Fruit fly (Drosophila melanogaster) Kc167 (cell line): ENCODE data around the gene Hexo2.

Source experiments
- Myc ChIP-seq: fragments of >200 bp; optimal IDR thresholded peaks from 2 replicates; lab custom pipeline; 2017; ENCODE audit warnings: missing external identifiers
- Sin3A ChIP-seq: fragments of >200 bp; optimal IDR thresholded peaks from 2 replicates; lab custom pipeline; 2018; ENCODE audit warnings: missing external identifiers
- h ChIP-seq: fragments of >200 bp; optimal IDR thresholded peaks from 3 replicates; lab custom pipeline; 2018; ENCODE audit warnings: missing external identifiers
- insv ChIP-seq: fragments of >200 bp; optimal IDR thresholded peaks from 3 replicates; lab custom pipeline; 2018; ENCODE audit warnings: missing external identifiers
- psq ChIP-seq: fragments of >200 bp; optimal IDR thresholded peaks from 2 replicates; lab custom pipeline; 2017; ENCODE audit warnings: missing external identifiers
- ttk ChIP-seq: sonication (Bioruptor generic); optimal IDR thresholded peaks from 2 replicates; lab custom pipeline; 2017; ENCODE audit warnings: missing external identifiers

Gene Hexo2

dm6 chrX:8676631-8677224 is 32.7 kb upstream of the Hexo2 start, which contains the start of gene Rubicon:
Gene Rubicon (plus strand): TSS chrX:8677063.
- no peak for TF ChIP-seq Myc
- TF ChIP-seq psq (lab: Kevin White, UChicago), result no peak
- TF ChIP-seq Sin3A (lab: Kevin White, UChicago), result no peak
- no peak for TF ChIP-seq insv (lab: Kevin White, UChicago)
- TF ChIP-seq h (lab: Kevin White, UChicago), result no peak
- TF ChIP-seq ttk (lab: Kevin White, UChicago), result no peak

dm6 chrX:8677434-8677833 is 32.0 kb upstream of the Hexo2 start:
- TF ChIP-seq ttk (lab: Kevin White, UChicago) (no peak), psq (lab: Kevin White, UChicago) (no peak), insv (lab: Kevin White, UChicago) (no peak), Myc (no peak), Sin3A (lab: Kevin White, UChicago) (no peak), h (lab: Kevin White, UChicago) (no peak)

DNA sequence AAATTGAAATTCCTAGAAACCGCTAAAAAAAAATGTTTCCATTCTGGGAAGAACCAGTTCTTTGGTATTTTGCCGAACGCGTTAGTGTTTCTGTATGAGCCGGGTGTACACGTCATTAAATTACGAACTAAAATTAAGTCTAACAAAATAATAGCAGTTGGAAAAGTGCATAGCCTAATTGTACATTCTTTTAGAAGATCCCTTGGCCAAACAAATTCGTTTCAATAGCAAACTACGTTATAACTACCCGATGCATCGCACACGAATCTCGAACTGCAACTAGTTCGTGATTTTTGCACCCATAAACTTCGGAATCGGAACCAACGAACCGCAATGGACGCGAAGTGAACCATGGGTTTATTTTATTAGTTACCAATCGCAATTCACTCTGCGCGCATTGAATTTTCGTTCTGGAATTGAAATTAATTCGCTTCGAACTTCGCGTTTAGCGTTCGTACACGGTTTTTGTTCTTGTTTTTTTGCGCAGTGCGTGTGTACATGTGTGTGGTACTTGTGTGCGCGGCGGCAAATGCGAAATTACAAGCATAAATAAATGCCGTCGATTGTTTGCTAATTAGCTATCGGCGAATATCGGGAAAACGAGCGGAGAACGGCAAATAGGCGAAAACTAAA is 28.1 kb upstream of the Hexo2 start, which contains the start of gene CAH3:
Gene CAH3, plus strand, starts transcription at position 64 of the 633 bp plus-strand sequence.
- no peak for TF ChIP-seq psq (lab: Kevin White, UChicago)
- no peak for TF ChIP-seq ttk (lab: Kevin White, UChicago)

DNA sequence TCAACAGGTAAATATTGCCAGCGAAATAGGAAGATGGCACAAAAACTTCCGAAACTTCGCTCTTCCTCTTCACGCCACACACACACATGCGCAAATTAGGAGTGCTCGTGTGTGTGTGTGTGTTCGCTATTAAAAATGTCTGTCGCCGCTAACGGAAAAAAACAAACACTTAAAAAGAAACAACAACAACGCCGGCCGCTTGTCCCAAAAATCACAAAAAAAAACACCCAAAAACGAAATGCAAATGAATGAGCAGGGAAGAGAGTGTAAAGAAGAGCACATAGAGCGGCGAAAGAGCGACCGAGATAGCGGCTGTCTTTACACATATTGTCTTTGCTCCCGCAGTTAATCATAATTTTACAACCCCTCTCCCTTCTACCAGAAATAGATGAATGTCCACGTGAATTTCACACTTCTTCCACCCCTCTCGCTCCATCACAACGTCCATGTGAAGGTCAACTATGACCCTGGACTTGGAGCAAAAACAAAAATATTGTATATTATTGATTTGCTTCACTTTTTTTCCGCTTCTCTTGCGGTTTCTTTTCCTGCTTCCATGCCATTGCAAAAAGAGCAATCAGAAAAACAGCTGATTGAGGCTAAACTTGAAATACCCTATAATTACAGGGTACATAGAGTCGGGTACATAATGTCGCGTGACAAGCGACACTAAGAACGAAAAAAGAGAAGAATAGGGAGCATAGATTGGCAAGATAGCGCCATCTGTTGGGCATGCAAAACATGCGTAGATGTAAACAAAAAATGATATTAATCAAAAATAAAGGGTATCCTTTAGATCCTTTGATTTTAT is 27.4 kb upstream of the Hexo2 start:
- no peak for TF ChIP-seq Myc
- no peak for TF ChIP-seq h (lab: Kevin White, UChicago)
- TF ChIP-seq psq (lab: Kevin White, UChicago), result no peak
- TF ChIP-seq ttk (lab: Kevin White, UChicago), result no peak
- no peak for TF ChIP-seq Sin3A (lab: Kevin White, UChicago)
- TF ChIP-seq insv (lab: Kevin White, UChicago), result no peak

DNA sequence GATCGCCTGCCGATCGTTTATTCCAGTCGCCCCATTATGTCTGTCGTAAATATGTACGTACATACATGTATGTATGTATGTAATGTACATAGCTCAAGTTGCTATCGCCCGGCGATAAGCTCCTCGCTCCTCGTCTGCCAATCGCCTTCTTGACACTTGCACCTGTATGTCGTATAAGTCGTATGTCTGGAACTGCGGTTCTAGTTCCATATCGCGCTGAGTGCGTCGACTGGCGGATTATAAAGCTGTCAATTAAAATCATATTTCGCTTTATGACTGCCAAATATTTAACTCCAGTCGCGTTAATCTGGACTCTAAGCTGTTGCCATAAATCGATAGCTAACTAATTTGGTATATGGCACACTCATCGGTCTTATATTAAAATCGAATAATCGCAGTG is 24.1 kb upstream of the Hexo2 start:
- TF ChIP-seq psq (lab: Kevin White, UChicago) (no peak), Sin3A (lab: Kevin White, UChicago) (no peak), Myc (no peak), insv (lab: Kevin White, UChicago) (no peak), ttk (lab: Kevin White, UChicago) (no peak), h (lab: Kevin White, UChicago) (no peak)

- TF ChIP-seq psq (lab: Kevin White, UChicago) (no peak), Sin3A (lab: Kevin White, UChicago) (no peak), h (lab: Kevin White, UChicago) (no peak), insv (lab: Kevin White, UChicago) (no peak), Myc (no peak), ttk (lab: Kevin White, UChicago) (no peak)
These were observed 19.4 kb upstream of the Hexo2 start, which contains the start of the genes Ppt1 and Ogg1 for dm6 chrX:8690003-8690402. Gene Ppt1 (minus strand): TSS chrX:8690227. Gene Ogg1 (plus strand): TSS chrX:8690327.

DNA sequence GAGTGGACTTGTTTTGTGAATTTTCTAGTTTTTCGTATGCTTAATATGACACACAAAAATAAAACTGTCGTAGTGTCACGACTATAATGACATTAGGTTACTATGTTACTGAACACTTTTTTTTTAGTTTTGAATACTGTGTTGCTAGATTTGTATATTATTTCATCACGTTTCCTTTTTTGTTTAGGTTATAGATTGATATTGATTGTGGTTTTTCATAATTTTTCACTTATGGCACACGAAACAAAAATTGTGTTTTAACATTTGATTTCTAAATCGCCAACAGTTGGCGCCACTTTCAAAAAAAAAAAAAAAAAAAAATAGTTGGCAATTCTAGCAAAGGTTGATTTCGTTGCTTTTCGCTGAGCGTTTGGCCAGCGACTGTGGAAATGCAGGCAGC is 15.9 kb upstream of the Hexo2 start, which contains the start of gene CG11294:
Gene CG11294, minus strand, starts transcription at position 101 of the 400 bp plus-strand sequence.
- TF ChIP-seq Myc (no peak), psq (lab: Kevin White, UChicago) (no peak), Sin3A (lab: Kevin White, UChicago) (no peak), ttk (lab: Kevin White, UChicago) (no peak), h (lab: Kevin White, UChicago) (no peak), insv (lab: Kevin White, UChicago) (no peak)

- TF ChIP-seq insv (lab: Kevin White, UChicago), result no peak
- TF ChIP-seq psq (lab: Kevin White, UChicago), result no peak
These were observed 15.2 kb upstream of the Hexo2 start for dm6 chrX:8694066-8694822.

DNA sequence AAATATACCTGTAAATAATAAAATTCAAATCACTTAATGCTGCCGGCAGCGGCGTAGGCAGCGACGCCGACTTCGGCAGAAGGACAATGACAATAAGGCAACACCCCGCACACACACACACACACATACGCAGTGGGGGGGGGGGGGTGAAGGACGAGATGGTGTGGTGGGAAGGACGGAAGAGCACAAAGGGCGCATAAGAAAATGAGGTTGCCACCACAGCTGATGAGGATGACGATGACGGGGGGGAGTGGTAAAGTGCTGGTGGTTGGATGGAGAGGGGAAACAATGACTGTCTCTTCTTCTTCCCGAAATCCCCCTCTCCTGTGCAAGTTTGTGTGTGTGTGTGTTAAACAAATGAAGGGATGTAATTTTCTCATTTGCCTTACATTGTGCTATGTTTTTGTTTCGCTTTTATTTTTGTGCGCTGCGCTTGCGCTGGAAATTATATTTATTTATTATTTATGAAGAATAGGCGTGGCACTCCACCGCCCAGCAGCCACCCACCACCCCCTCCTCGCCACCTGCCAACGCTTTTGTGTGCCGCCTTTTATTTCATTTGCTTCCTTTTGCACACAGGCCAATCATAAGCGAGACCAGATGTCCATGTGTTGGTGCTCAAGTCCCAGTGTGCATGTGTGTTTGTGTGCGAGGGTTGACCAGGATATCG is 14.5 kb upstream of the Hexo2 start:
- no peak for TF ChIP-seq ttk (lab: Kevin White, UChicago)
- TF ChIP-seq Sin3A (lab: Kevin White, UChicago), result no peak
- no peak for TF ChIP-seq h (lab: Kevin White, UChicago)
- no peak for TF ChIP-seq Myc
- no peak for TF ChIP-seq insv (lab: Kevin White, UChicago)
- no peak for TF ChIP-seq psq (lab: Kevin White, UChicago)

DNA sequence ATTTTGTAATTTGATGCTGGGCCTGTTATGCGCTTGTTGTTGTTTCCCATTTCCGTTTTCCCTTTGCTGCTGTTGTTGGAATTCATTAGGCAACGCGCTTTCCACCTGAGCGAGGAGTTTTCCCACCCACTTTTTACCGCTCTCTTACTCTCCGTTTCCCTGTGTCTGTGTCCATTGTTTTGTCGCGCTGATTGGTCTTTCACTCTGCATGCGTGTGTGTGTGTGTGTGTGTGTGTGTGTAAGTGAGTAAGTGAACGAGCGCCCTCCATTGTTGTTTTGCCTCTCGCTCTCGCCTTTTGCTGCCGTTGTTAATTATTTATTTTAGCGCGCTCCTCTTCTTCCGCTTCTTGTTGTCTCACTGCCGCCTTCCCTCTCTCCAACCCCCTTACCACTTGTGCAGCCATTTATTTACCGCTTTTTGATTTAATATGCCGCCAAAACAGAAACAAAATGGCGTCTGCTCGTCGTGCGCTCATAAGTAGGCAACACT is 13.3 kb upstream of the Hexo2 start:
- no peak for TF ChIP-seq insv (lab: Kevin White, UChicago)
